Fruit fly (Drosophila melanogaster): ENCODE measurements around the gene CG3598.

CG3598 gene

DNA sequence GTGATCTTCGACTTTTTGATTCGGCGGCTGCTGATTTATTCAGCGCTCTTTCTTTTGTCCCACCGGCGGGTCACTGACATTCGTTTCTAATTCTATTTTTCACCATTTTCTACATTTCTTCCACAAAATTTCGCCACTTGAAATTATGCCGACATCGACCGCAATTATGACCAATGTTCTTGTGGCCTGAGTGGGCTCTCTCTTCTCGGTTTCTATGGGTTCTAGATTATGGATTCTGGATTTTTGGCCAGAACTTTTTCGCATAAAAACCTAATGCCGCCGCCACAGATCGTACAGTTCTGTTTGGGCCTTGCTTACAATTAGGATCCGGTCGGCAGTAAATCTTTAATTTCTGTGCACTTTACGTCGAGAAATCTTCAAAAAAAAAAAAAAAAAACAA is at the start of gene CG3598:
Gene CG3598, plus strand, starts transcription at position 301 of the 400 bp plus-strand sequence.
- no peak for TF ChIP-seq EcR (GFP tag; optimal IDR thresholded peaks at IDR 0.05)
- TF ChIP-seq psq (optimal IDR thresholded peaks at IDR 0.05): no peak
- TF ChIP-seq CG8478 (optimal IDR thresholded peaks at IDR 0.05): no peak
- TF ChIP-seq usp (GFP tag; optimal IDR thresholded peaks at IDR 0.05): no peak
- no peak for TF ChIP-seq pan (optimal IDR thresholded peaks at IDR 0.05)
- TF ChIP-seq Dll (optimal IDR thresholded peaks at IDR 0.05): no peak

DNA sequence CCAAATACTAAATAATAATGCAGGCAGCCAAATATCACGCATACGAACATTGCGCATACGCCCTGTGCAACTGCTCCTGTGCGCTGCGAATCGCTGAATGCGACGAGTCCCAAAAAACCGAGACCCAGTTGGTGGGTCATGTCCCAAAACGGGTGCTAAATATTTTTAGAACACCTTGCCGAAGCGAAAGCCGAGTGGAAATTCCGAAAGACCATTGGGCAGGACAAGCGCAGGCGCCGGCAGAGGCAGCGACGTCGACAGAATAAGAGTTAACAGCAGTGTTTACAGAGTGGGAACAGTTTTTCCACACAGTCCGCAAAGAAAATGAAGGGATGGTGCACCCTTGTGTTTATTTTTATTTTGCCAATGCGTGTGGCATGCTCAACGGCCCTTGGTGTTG is 48.6 kb upstream of the CG3598 start:
- TF ChIP-seq Dll (optimal IDR thresholded peaks at IDR 0.05): no peak
- no peak for TF ChIP-seq CG8478 (optimal IDR thresholded peaks at IDR 0.05)
- no peak for TF ChIP-seq EcR (GFP tag; optimal IDR thresholded peaks at IDR 0.05)
- TF ChIP-seq usp (GFP tag; optimal IDR thresholded peaks at IDR 0.05): no peak
- no peak for TF ChIP-seq pan (optimal IDR thresholded peaks at IDR 0.05)
- TF ChIP-seq psq (optimal IDR thresholded peaks at IDR 0.05): no peak

DNA sequence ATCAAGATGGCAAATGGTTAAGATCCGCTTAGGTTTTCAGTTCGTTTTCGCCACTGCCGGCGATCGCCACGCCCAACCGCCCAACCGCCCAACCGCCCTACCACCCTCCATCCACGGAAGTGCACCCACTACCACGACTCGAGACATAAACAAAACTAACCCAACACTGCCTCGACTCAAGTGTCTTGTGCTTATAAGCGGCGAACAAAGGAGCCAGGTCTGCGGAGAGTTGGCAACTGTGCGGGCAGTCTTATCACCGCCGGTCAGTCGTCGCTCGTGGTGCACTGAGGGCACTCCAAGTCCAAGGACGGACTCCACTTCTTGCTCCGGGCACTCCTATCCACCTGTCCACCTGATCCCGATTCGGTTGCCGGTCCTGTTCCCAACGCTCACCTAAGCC is 46.4 kb upstream of the CG3598 start, which contains the start of gene CG3526:
Gene CG3526, plus strand, starts transcription at position 301 of the 400 bp plus-strand sequence.
- TF ChIP-seq usp (GFP tag; optimal IDR thresholded peaks at IDR 0.05) (no peak), EcR (GFP tag; optimal IDR thresholded peaks at IDR 0.05) (no peak), psq (optimal IDR thresholded peaks at IDR 0.05) (no peak), CG8478 (optimal IDR thresholded peaks at IDR 0.05) (no peak), Dll (optimal IDR thresholded peaks at IDR 0.05) (no peak)

DNA sequence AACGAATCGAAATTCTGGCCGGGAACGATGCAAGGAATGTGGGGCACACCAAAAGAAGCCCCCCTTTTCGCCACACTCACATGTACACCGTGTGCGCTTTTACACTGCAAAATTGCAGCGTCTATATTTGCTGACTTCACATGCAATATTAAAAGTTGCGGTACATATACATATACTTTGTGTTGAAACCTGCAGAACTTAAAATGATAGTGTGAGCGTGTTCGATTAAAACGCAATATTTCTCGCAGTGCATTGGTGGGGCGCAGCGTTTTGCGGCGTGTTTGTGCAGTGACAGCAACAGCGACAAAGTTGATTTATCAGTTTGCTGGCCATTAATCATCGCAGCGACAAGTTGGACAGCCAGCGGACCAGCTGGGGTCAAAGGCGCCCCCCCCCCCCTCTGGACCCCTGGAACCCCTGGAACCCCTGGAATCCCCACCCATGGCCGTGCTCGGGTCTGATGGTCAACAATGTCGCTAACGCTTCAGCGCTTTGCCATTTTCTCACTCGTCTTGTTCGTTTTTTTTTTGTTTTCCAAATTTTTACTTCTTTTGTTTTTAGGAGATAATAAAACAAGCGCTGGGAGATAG is 29.6 kb upstream of the CG3598 start:
- TF ChIP-seq CG8478 (optimal IDR thresholded peaks at IDR 0.05): no peak
- TF ChIP-seq usp (GFP tag; optimal IDR thresholded peaks at IDR 0.05): no peak
- no peak for TF ChIP-seq Dll (optimal IDR thresholded peaks at IDR 0.05)
- no peak for TF ChIP-seq EcR (GFP tag; optimal IDR thresholded peaks at IDR 0.05)
- TF ChIP-seq psq (optimal IDR thresholded peaks at IDR 0.05): no peak
- TF ChIP-seq pan (optimal IDR thresholded peaks at IDR 0.05): no peak

DNA sequence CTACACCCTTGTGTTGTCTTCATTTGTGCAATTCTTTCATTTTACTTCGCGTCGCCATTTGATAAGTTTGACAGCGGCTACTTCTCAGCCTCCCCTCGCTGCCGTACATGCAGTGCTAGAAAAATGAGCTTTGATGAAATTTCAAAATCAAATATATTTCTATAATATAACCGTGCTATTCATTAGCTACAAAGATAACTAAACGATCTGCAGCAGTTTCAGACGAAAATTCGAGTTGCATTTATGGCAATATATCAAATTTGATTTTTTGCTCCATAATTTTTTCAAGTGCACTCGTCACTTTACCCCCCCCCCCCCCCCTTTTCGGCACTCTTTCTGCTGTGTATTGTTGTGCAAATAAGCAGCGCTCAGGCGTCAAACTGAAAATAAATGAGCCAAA is 24.2 kb upstream of the CG3598 start:
- TF ChIP-seq CG8478 (optimal IDR thresholded peaks at IDR 0.05) (no peak), usp (GFP tag; optimal IDR thresholded peaks at IDR 0.05) (no peak), EcR (GFP tag; optimal IDR thresholded peaks at IDR 0.05) (no peak), psq (optimal IDR thresholded peaks at IDR 0.05) (no peak), pan (optimal IDR thresholded peaks at IDR 0.05) (no peak), Dll (optimal IDR thresholded peaks at IDR 0.05) (no peak)

DNA sequence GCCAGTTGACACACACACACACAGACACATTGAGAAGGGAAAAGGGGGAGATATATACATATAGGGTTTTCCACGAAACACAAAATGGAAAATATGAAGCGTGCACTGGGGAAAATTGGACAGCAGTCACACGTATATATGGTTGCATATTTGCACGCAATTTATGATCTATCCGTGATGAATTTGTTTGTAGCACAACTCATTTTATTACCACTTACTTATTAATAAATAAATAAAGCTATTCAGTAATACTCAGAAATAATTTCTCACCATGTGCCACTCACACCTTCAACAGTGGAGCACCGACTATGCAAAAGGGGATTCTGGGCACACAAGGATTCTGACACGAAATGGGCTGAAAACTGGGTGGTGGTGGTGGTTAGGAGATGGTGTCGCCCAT is 22.7 kb upstream of the CG3598 start:
- no peak for TF ChIP-seq Dll (optimal IDR thresholded peaks at IDR 0.05)
- no peak for TF ChIP-seq CG8478 (optimal IDR thresholded peaks at IDR 0.05)
- TF ChIP-seq usp (GFP tag; optimal IDR thresholded peaks at IDR 0.05): no peak
- no peak for TF ChIP-seq pan (optimal IDR thresholded peaks at IDR 0.05)
- TF ChIP-seq psq (optimal IDR thresholded peaks at IDR 0.05): no peak
- no peak for TF ChIP-seq EcR (GFP tag; optimal IDR thresholded peaks at IDR 0.05)

DNA sequence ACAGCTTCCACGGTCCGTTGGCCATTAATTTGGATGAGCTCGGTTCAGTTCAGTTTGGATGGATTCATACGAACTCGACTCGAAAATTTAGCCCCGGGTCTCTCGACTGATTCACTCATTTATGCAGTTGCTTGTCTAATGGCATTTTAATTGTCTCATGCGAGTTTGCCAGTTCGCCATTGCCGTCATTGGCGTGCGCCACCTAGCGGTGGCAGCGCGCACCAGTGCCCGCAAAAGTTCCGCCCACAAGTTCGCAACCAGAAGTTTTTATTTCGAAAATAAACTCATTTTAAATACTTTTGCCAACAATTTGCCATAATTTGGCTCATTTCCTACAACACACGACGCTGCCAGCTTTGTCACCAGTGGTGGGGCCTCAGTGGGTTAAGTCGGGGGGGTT is 21.7 kb upstream of the CG3598 start:
- TF ChIP-seq psq (optimal IDR thresholded peaks at IDR 0.05) (no peak), pan (optimal IDR thresholded peaks at IDR 0.05) (no peak), CG8478 (optimal IDR thresholded peaks at IDR 0.05) (no peak), usp (GFP tag; optimal IDR thresholded peaks at IDR 0.05) (no peak), Dll (optimal IDR thresholded peaks at IDR 0.05) (no peak), EcR (GFP tag; optimal IDR thresholded peaks at IDR 0.05) (no peak)

DNA sequence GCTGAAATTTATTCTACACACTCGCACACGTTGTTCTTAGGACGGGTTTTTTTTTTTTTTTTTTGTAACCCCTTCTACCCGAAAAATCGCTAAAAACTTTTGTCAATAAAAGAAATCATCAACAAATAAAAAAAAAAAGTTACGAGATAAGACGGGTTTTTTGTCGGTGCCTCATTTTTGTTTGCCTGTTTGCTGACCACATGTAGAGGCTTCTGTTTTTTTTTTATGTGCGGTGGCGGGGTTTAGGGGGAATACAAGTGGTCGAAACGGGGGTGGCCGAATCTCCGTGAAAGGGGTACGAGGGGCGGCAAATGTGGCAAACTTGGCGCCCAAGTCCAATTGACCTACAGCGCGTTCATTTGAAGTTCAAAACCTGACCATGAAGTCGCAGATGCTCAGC is 18.3 kb upstream of the CG3598 start:
- TF ChIP-seq CG8478 (optimal IDR thresholded peaks at IDR 0.05): no peak
- TF ChIP-seq pan (optimal IDR thresholded peaks at IDR 0.05): no peak

DNA sequence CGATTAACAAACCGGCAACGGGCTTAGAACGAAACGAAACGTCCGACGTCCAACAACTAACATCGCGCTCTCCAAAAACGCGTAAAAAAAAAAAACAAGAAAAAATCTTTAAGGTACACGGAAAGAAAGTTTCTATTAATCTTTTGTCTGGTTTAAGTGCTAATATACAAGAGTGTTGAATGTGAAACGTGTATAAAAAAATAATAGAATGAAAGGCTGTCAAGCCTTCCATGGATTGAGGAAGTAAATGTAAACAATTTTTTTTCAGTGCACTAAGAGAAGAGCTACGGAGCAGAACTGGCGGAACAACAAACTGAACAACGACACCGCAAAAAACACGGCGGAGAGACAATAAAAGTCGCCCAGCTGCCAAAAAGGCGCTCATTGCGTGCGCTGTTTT is 17.1 kb upstream of the CG3598 start, which contains the start of gene CG3588:
Gene CG3588, plus strand, starts transcription at position 29 of the 400 bp plus-strand sequence.
- TF ChIP-seq pan (optimal IDR thresholded peaks at IDR 0.05) (no peak), EcR (GFP tag; optimal IDR thresholded peaks at IDR 0.05) (no peak), usp (GFP tag; optimal IDR thresholded peaks at IDR 0.05) (no peak), CG8478 (optimal IDR thresholded peaks at IDR 0.05) (no peak), psq (optimal IDR thresholded peaks at IDR 0.05) (no peak), Dll (optimal IDR thresholded peaks at IDR 0.05) (no peak)

DNA sequence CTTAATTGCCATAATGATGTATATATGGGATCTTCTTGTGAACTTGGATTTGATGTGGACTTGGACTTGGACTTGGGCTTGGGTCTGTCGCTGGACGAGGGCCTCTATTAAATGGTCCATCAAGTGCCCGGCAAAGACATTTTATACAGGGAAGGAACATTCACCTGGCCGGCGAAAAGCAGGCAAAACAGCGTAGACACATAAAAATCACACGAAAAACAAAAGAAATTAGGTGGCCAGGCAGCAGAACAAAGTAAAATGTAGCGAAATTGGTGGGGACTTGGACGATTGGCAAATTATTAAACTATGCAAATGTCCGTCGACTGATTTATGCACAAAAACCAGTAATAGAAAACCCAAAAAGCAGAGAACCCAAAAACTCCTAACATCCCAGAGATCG is 9.7 kb upstream of the CG3598 start, which contains the start of gene CG14424:
Gene CG14424, minus strand, starts transcription at position 101 of the 400 bp plus-strand sequence.
- TF ChIP-seq EcR (GFP tag; optimal IDR thresholded peaks at IDR 0.05) (no peak), Dll (optimal IDR thresholded peaks at IDR 0.05) (no peak), psq (optimal IDR thresholded peaks at IDR 0.05) (no peak), pan (optimal IDR thresholded peaks at IDR 0.05) (no peak), CG8478 (optimal IDR thresholded peaks at IDR 0.05) (no peak), usp (GFP tag; optimal IDR thresholded peaks at IDR 0.05) (no peak)

DNA sequence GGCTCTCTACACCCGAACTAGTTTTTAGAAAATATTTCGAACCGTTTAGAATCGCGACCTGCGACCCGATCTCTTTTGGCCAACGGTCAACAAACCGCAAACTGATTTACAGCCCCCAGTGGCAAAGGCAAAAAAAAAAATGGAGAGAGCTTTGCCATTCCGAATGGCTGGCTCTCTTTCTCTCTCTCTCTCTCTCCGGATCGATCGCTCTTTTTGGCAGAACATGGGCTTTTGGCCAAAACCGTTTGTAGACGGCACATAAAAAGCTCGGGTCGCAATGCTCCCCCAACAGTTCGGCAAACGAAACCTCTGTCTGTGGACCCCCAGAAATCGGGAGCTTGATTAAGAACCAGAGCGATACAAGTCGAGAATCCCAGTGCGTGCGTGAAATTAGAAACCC is 7.3 kb upstream of the CG3598 start, which contains the start of gene CG32793:
Gene CG32793, plus strand, starts transcription at position 301 of the 400 bp plus-strand sequence.
- TF ChIP-seq Dll (optimal IDR thresholded peaks at IDR 0.05) (no peak), psq (optimal IDR thresholded peaks at IDR 0.05) (no peak), pan (optimal IDR thresholded peaks at IDR 0.05) (no peak), EcR (GFP tag; optimal IDR thresholded peaks at IDR 0.05) (no peak), usp (GFP tag; optimal IDR thresholded peaks at IDR 0.05) (no peak), CG8478 (optimal IDR thresholded peaks at IDR 0.05) (no peak)

DNA sequence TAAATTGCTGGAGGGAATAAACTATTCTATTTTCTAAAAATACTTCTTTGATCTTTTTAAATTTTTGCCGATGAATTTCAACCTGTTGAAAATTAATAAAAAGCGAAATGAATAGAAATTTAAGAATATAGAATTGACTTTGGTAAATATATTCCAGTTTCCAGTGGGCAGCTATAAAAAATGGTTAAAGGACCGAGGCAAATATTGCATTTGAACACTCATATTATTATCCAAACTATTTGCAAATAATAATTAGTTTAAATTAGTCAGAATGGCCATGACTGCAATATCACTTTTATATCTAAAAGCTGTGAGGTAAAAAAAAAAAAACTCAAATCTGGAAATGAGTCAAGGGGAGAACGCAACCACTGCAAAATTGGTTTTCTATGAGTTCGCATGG is 2.0 kb upstream of the CG3598 start, which contains the start of gene CG3592:
Gene CG3592, plus strand, starts transcription at position 301 of the 400 bp plus-strand sequence.
- no peak for TF ChIP-seq Dll (optimal IDR thresholded peaks at IDR 0.05)
- TF ChIP-seq EcR (GFP tag; optimal IDR thresholded peaks at IDR 0.05): no peak
- no peak for TF ChIP-seq CG8478 (optimal IDR thresholded peaks at IDR 0.05)
- no peak for TF ChIP-seq psq (optimal IDR thresholded peaks at IDR 0.05)
- no peak for TF ChIP-seq usp (GFP tag; optimal IDR thresholded peaks at IDR 0.05)
- no peak for TF ChIP-seq pan (optimal IDR thresholded peaks at IDR 0.05)

DNA sequence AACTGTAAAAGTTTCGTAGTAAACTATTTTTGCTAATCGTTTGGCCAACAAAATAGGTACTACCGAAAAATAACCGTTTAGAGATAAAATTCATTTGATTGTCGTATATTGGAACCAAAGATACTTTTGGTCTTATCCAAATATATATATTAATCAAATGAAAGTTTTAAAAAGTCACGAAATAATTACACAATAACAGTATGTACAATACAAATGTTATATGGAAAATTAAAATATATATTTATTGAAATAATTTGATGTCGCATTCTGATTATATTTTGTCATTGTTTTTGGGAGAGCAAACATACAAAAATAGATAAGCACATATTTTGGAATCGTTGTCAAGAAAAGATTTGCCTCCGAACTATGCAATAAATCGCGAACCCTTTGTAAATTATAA is 1.7 kb downstream of the CG3598 start, which contains the start of gene CG14420:
Gene CG14420, plus strand, starts transcription at position 301 of the 400 bp plus-strand sequence.
- no peak for TF ChIP-seq EcR (GFP tag; optimal IDR thresholded peaks at IDR 0.05)
- TF ChIP-seq CG8478 (optimal IDR thresholded peaks at IDR 0.05): no peak
- no peak for TF ChIP-seq psq (optimal IDR thresholded peaks at IDR 0.05)
- TF ChIP-seq usp (GFP tag; optimal IDR thresholded peaks at IDR 0.05): no peak
- TF ChIP-seq Dll (optimal IDR thresholded peaks at IDR 0.05): no peak
- TF ChIP-seq pan (optimal IDR thresholded peaks at IDR 0.05): no peak

Data from whole organism.